Fruit fly (Drosophila melanogaster): ENCODE measurements around the gene Klp98A.
A peak's percentile ranks its signal among the peaks of the same experiment; 100 is the strongest.

Gene Klp98A

dm6 chr3R:27558660-27559319 is at the start of gene Klp98A (continued):
- TF ChIP-seq Bdp1 (GFP tag; optimal IDR thresholded peaks at IDR 0.05) (no peak), Deaf1 (tag; optimal IDR thresholded peaks at IDR 0.05) (peak; percentile 82), CG11456 (GFP tag; IDR thresholded peaks at IDR 0.05) (no peak), CG6813 (GFP tag; optimal IDR thresholded peaks at IDR 0.05) (no peak), vvl (GFP tag; IDR thresholded peaks at IDR 0.05) (peak; percentile 17; the same call in 1 of the 2 replicates), CG6689 (GFP tag; IDR thresholded peaks at IDR 0.05) (no peak), CG18599 (GFP tag; optimal IDR thresholded peaks at IDR 0.05) (no peak), CG16863 (GFP tag; optimal IDR thresholded peaks at IDR 0.05) (no peak), CG3281 (GFP tag; optimal IDR thresholded peaks at IDR 0.05) (no peak), Hr78 (GFP tag; optimal IDR thresholded peaks at IDR 0.05) (no peak), CG12071 (GFP tag; optimal IDR thresholded peaks at IDR 0.05) (no peak), CG17328 (GFP tag; IDR thresholded peaks at IDR 0.05) (no peak), CG14667 (GFP tag; IDR thresholded peaks at IDR 0.05) (no peak), dmrt11E (tag; optimal IDR thresholded peaks at IDR 0.05) (no peak), p53 (GFP tag; optimal IDR thresholded peaks at IDR 0.05) (peak; percentile 10), CG12299 (tag; optimal IDR thresholded peaks at IDR 0.05) (no peak), CG31441 (GFP tag; IDR thresholded peaks at IDR 0.05) (no peak), CG33213 (GFP tag; optimal IDR thresholded peaks at IDR 0.05) (peak; percentile 81), Sin3A (optimal IDR thresholded peaks at IDR 0.05) (peak; percentile 5), CG2120 (GFP tag; optimal IDR thresholded peaks at IDR 0.05) (no peak), Dad (GFP tag; optimal IDR thresholded peaks at IDR 0.05) (no peak), Med (GFP tag) (peak; percentile 92), caup (GFP tag; optimal IDR thresholded peaks at IDR 0.05; ENCODE audit: severe bottlenecking) (peak; percentile 6), hth (optimal IDR thresholded peaks at IDR 0.05) (no peak), CG6854 (GFP tag; optimal IDR thresholded peaks at IDR 0.05) (no peak), nom (GFP tag; optimal IDR thresholded peaks at IDR 0.05) (peak; percentile 36), nau (GFP tag; optimal IDR thresholded peaks at IDR 0.05) (no peak), HHEX (GFP tag; optimal IDR thresholded peaks at IDR 0.05) (no peak), amos (GFP tag; IDR thresholded peaks at IDR 0.05; ENCODE audit: partially characterized antibody) (peak; percentile 51; the same call in 1 of the 2 replicates), ftz-f1 (GFP tag; optimal IDR thresholded peaks at IDR 0.05) (peak; percentile 6), Sry-δ (GFP tag; optimal IDR thresholded peaks at IDR 0.05) (peak; percentile 52), CG8281 (tag; optimal IDR thresholded peaks at IDR 0.05) (no peak), exex (tag; optimal IDR thresholded peaks at IDR 0.05) (no peak), vfl (GFP tag; optimal IDR thresholded peaks at IDR 0.05) (no peak), zfh1 (GFP tag; IDR thresholded peaks at IDR 0.05) (no peak), CG8765 (GFP tag; IDR thresholded peaks at IDR 0.05) (no peak), Bgb (GFP tag; IDR thresholded peaks at IDR 0.05; ENCODE audit: partially characterized antibody) (no peak; the same call in 1 of the 2 replicates), esg (GFP tag; conservative IDR thresholded peaks at IDR 0.05) (no peak), jing (GFP tag; optimal IDR thresholded peaks at IDR 0.05) (no peak), gro (GFP tag; optimal IDR thresholded peaks at IDR 0.05) (peak; percentile 50), CG7928 (GFP tag; optimal IDR thresholded peaks at IDR 0.05) (peak; percentile 3), bcd (GFP tag; optimal IDR thresholded peaks at IDR 0.05) (no peak), CG11093 (GFP tag; IDR thresholded peaks at IDR 0.05) (no peak), wek (GFP tag; optimal IDR thresholded peaks at IDR 0.05) (peak; percentile 9), chm (GFP tag; IDR thresholded peaks at IDR 0.05) (peak; percentile 55; the same call in 1 of the 2 replicates), CG17612 (GFP tag; IDR thresholded peaks at IDR 0.05) (no peak), MTF-1 (GFP tag; optimal IDR thresholded peaks at IDR 0.05; ENCODE audit: borderline replicate concordance) (peak; percentile 41), MESR4 (GFP tag; optimal IDR thresholded peaks at IDR 0.05) (peak; percentile 65), gcm2 (GFP tag; optimal IDR thresholded peaks at IDR 0.05) (no peak), Camta (GFP tag; optimal IDR thresholded peaks at IDR 0.05) (no peak)
